Worm (Caenorhabditis elegans) whole organism, L2 larva: ENCODE data around the gene cya-2.

ENCODE experiments used
- R02D3.7 ChIP-seq: fragments of 150-350 bp; optimal IDR thresholded peaks from 2 replicates; lab custom pipeline; 2014; ENCODE audit warnings: missing biosample characterization, missing genetic modification characterization
- Y55F3AM.14 ChIP-seq: fragments of 200-800 bp; sonication (Bioruptor generic); optimal IDR thresholded peaks from 2 replicates; lab custom pipeline; 2018; ENCODE audit warnings: mild to moderate bottlenecking, missing genetic modification characterization, missing compliant biosample characterization
- ZK546.5 ChIP-seq: sonication (generic microtip); optimal IDR thresholded peaks from 2 replicates; lab custom pipeline; 2017; ENCODE audit warnings: missing biosample characterization, missing genetic modification characterization
- alr-1 ChIP-seq: fragments of 150-350 bp; optimal IDR thresholded peaks from 2 replicates; lab custom pipeline; 2014; ENCODE audit warnings: missing biosample characterization, missing genetic modification characterization
- aly-2 ChIP-seq: fragments of 150-350 bp; optimal IDR thresholded peaks from 2 replicates; lab custom pipeline; 2014; ENCODE audit warnings: missing biosample characterization, missing genetic modification characterization
- ama-1 ChIP-seq: fragments of 150-350 bp; optimal IDR thresholded peaks from 2 replicates; lab custom pipeline; 2018; ENCODE audit warnings: inconsistent platforms
- ceh-82 ChIP-seq: fragments of 150-350 bp; optimal IDR thresholded peaks from 2 replicates; lab custom pipeline; 2014; ENCODE audit warnings: missing biosample characterization, missing genetic modification characterization
- elt-3 ChIP-seq: sonication (generic microtip); optimal IDR thresholded peaks from 2 replicates; lab custom pipeline; 2017; ENCODE audit warnings: missing biosample characterization, missing genetic modification characterization
- nhr-10 ChIP-seq: sonication (generic microtip); optimal IDR thresholded peaks from 2 replicates; lab custom pipeline; 2017; ENCODE audit warnings: missing biosample characterization, missing genetic modification characterization
- unc-62 ChIP-seq: fragments of 150-350 bp; optimal IDR thresholded peaks from 2 replicates; lab custom pipeline; 2014; ENCODE audit warnings: missing biosample characterization, missing genetic modification reagents, missing genetic modification characterization
- ztf-4 ChIP-seq: fragments of 150-350 bp; optimal IDR thresholded peaks from 2 replicates; lab custom pipeline; 2014; ENCODE audit warnings: missing biosample characterization, missing genetic modification characterization

- TF ChIP-seq aly-2 (no peak), ceh-82 (no peak), nhr-10 (tag; lab: Kevin White, UChicago) (no peak), elt-3 (no peak), ama-1 (lab: Kevin White, UChicago) (no peak), R02D3.7 (tag; lab: Kevin White, UChicago) (no peak), unc-62 (GFP tag; lab: Kevin White, UChicago) (no peak), ZK546.5 (tag; lab: Kevin White, UChicago) (no peak), alr-1 (tag; lab: Kevin White, UChicago) (no peak), ztf-4 (no peak), Y55F3AM.14 (GFP tag; lab: Kevin White, UChicago) (no peak)
These were observed 22.1 kb upstream of the cya-2 start, which contains the start of gene bath-24 for ce11 chrII:2045505-2045904.
